Fruit fly (Drosophila melanogaster): ENCODE results near the gene CG7362.

The CG7362 gene

dm6 chr3R:14710673-14711072, 43.6 kb downstream of the CG7362 start:
- TF ChIP-seq Vsx2 (GFP tag; optimal IDR thresholded peaks at IDR 0.05; ENCODE audit: partially characterized antibody) (no peak), fru (GFP tag; optimal IDR thresholded peaks at IDR 0.05) (no peak), HLH106 (tag; optimal IDR thresholded peaks at IDR 0.05) (no peak), woc (GFP tag; optimal IDR thresholded peaks at IDR 0.05) (no peak), sv (GFP tag; optimal IDR thresholded peaks at IDR 0.05) (no peak), Jra (GFP tag; optimal IDR thresholded peaks at IDR 0.05) (no peak), dl (GFP tag; optimal IDR thresholded peaks at IDR 0.05; ENCODE audit: insufficient read depth in 1 of 2, partially characterized antibody in 2 of 2) (no peak), GATAd (GFP tag; optimal IDR thresholded peaks at IDR 0.05) (no peak), Myc (optimal IDR thresholded peaks at IDR 0.05) (no peak), OdsH (GFP tag; optimal IDR thresholded peaks at IDR 0.05) (no peak), ey (GFP tag; optimal IDR thresholded peaks at IDR 0.05) (no peak)

- TF ChIP-seq CG9705 (GFP tag; optimal IDR thresholded peaks at IDR 0.05), result no peak
- no peak for TF ChIP-seq Abd-B (GFP tag; optimal IDR thresholded peaks at IDR 0.05)
- no peak for TF ChIP-seq Myc (optimal IDR thresholded peaks at IDR 0.05)
- TF ChIP-seq Jra (GFP tag; optimal IDR thresholded peaks at IDR 0.05), result no peak
- no peak for TF ChIP-seq Vsx2 (GFP tag; optimal IDR thresholded peaks at IDR 0.05; ENCODE audit: partially characterized antibody)
- TF ChIP-seq brk (GFP tag; optimal IDR thresholded peaks at IDR 0.05), result no peak
- TF ChIP-seq dsf (GFP tag; optimal IDR thresholded peaks at IDR 0.05; ENCODE audit: borderline replicate concordance), result no peak
- TF ChIP-seq Rel (GFP tag; optimal IDR thresholded peaks at IDR 0.05), result no peak
- no peak for TF ChIP-seq Rel (tag; optimal IDR thresholded peaks at IDR 0.05)
- TF ChIP-seq dmrt93B (GFP tag; optimal IDR thresholded peaks at IDR 0.05), result no peak
- no peak for TF ChIP-seq GATAd (GFP tag; optimal IDR thresholded peaks at IDR 0.05)
- TF ChIP-seq OdsH (GFP tag; optimal IDR thresholded peaks at IDR 0.05), result no peak
- no peak for TF ChIP-seq HLH106 (tag; optimal IDR thresholded peaks at IDR 0.05)
- TF ChIP-seq foxo (GFP tag; optimal IDR thresholded peaks at IDR 0.05), result no peak
Measured at dm6 chr3R:14709480-14709984, 44.7 kb downstream of the CG7362 start.

dm6 chr3R:14708948-14709385, 45.3 kb downstream of the CG7362 start:
- no peak for TF ChIP-seq Dfd (GFP tag; optimal IDR thresholded peaks at IDR 0.05)
- TF ChIP-seq sage (GFP tag; optimal IDR thresholded peaks at IDR 0.05), result no peak
- TF ChIP-seq CG32264 (GFP tag; optimal IDR thresholded peaks at IDR 0.05), result peak; percentile 18
- no peak for TF ChIP-seq lola (GFP tag; optimal IDR thresholded peaks at IDR 0.05)
- TF ChIP-seq Hr78 (GFP tag; optimal IDR thresholded peaks at IDR 0.05), result no peak
- TF ChIP-seq usp (GFP tag; optimal IDR thresholded peaks at IDR 0.05), result no peak
- peak; percentile 36 for TF ChIP-seq CrebA (GFP tag; optimal IDR thresholded peaks at IDR 0.05; ENCODE audit: borderline replicate concordance)
- TF ChIP-seq Vsx2 (GFP tag; optimal IDR thresholded peaks at IDR 0.05; ENCODE audit: partially characterized antibody), result no peak
- TF ChIP-seq h (GFP tag; optimal IDR thresholded peaks at IDR 0.05), result peak; percentile 30
- no peak for TF ChIP-seq brk (GFP tag; optimal IDR thresholded peaks at IDR 0.05)
- no peak for TF ChIP-seq Rel (GFP tag; optimal IDR thresholded peaks at IDR 0.05)
- peak; percentile 24 for TF ChIP-seq Rel (tag; optimal IDR thresholded peaks at IDR 0.05)

dm6 chr3R:14707703-14708643, 46.3 kb downstream of the CG7362 start:
- no peak for TF ChIP-seq dmrt93B (GFP tag; optimal IDR thresholded peaks at IDR 0.05)
- TF ChIP-seq Rel (GFP tag; optimal IDR thresholded peaks at IDR 0.05), result no peak
- TF ChIP-seq Rel (tag; optimal IDR thresholded peaks at IDR 0.05), result no peak
- TF ChIP-seq foxo (GFP tag; optimal IDR thresholded peaks at IDR 0.05), result no peak
- TF ChIP-seq psq (GFP tag; optimal IDR thresholded peaks at IDR 0.05), result no peak
- no peak for TF ChIP-seq CrebA (GFP tag; optimal IDR thresholded peaks at IDR 0.05; ENCODE audit: borderline replicate concordance)
- TF ChIP-seq ey (GFP tag; optimal IDR thresholded peaks at IDR 0.05), result no peak
- no peak for TF ChIP-seq tai (GFP tag; optimal IDR thresholded peaks at IDR 0.05)
- TF ChIP-seq fru (GFP tag; optimal IDR thresholded peaks at IDR 0.05), result no peak
- TF ChIP-seq Dfd (GFP tag; optimal IDR thresholded peaks at IDR 0.05), result no peak
- TF ChIP-seq sage (GFP tag; optimal IDR thresholded peaks at IDR 0.05), result no peak
- TF ChIP-seq lola (GFP tag; optimal IDR thresholded peaks at IDR 0.05), result no peak

- TF ChIP-seq N (GFP tag; optimal IDR thresholded peaks at IDR 0.05), result no peak
- TF ChIP-seq br (GFP tag; optimal IDR thresholded peaks at IDR 0.05), result peak; percentile 50
- TF ChIP-seq jim (GFP tag; optimal IDR thresholded peaks at IDR 0.05), result no peak
- no peak for TF ChIP-seq Mio (GFP tag; optimal IDR thresholded peaks at IDR 0.05)
- TF ChIP-seq foxo (GFP tag; optimal IDR thresholded peaks at IDR 0.05), result peak in 1 of 2 experiments; percentile 50
- TF ChIP-seq sage (GFP tag; optimal IDR thresholded peaks at IDR 0.05), result no peak
- peak; percentile 35 for TF ChIP-seq OdsH (GFP tag; optimal IDR thresholded peaks at IDR 0.05)
- no peak for TF ChIP-seq CG32264 (GFP tag; optimal IDR thresholded peaks at IDR 0.05)
- peak; percentile 53 for TF ChIP-seq h (GFP tag; optimal IDR thresholded peaks at IDR 0.05)
- peak; percentile 52 for TF ChIP-seq sv (GFP tag; optimal IDR thresholded peaks at IDR 0.05)
- TF ChIP-seq rgr (GFP tag; optimal IDR thresholded peaks at IDR 0.05), result peak; percentile 42
- no peak for TF ChIP-seq Dif (GFP tag; optimal IDR thresholded peaks at IDR 0.05; ENCODE audit: partially characterized antibody)
- no peak for TF ChIP-seq Jra (GFP tag; optimal IDR thresholded peaks at IDR 0.05)
- TF ChIP-seq usp (GFP tag; optimal IDR thresholded peaks at IDR 0.05), result no peak
- no peak for TF ChIP-seq CrebA (GFP tag; optimal IDR thresholded peaks at IDR 0.05; ENCODE audit: borderline replicate concordance)
- TF ChIP-seq tai (GFP tag; optimal IDR thresholded peaks at IDR 0.05), result no peak
- TF ChIP-seq Hnf4 (GFP tag; optimal IDR thresholded peaks at IDR 0.05), result no peak
- no peak for TF ChIP-seq brk (GFP tag; optimal IDR thresholded peaks at IDR 0.05)
- TF ChIP-seq fru (GFP tag; optimal IDR thresholded peaks at IDR 0.05), result peak; percentile 61
- TF ChIP-seq Myc (optimal IDR thresholded peaks at IDR 0.05), result no peak
- peak; percentile 9 for TF ChIP-seq dmrt93B (GFP tag; optimal IDR thresholded peaks at IDR 0.05)
- TF ChIP-seq GATAd (GFP tag; optimal IDR thresholded peaks at IDR 0.05), result no peak
- no peak for TF ChIP-seq CG9705 (GFP tag; optimal IDR thresholded peaks at IDR 0.05)
- no peak for TF ChIP-seq Vsx2 (GFP tag; optimal IDR thresholded peaks at IDR 0.05; ENCODE audit: partially characterized antibody)
Measured at dm6 chr3R:14706860-14707259, 47.4 kb downstream of the CG7362 start.

Data from whole organism, wandering third instar larva.